Worm (Caenorhabditis elegans) whole organism, L4/young adult: ENCODE data around the gene K10G6.9.

ENCODE experiments used
- W03F9.2 ChIP-seq: fragments of 150-350 bp; optimal IDR thresholded peaks from 2 replicates; lab custom pipeline; 2014; ENCODE audit warnings: missing biosample characterization, missing genetic modification characterization
- dao-5 ChIP-seq: sonication (generic microtip); optimal IDR thresholded peaks from 2 replicates; lab custom pipeline; 2016; ENCODE audit warnings: missing genotype, missing genetic modification characterization, moderate library complexity, missing compliant biosample characterization
- him-1 ChIP-seq: sonication (generic microtip); optimal IDR thresholded peaks from 2 replicates; lab custom pipeline; 2016; ENCODE audit warnings: missing genotype, missing genetic modification reagents, missing genetic modification characterization, missing compliant biosample characterization

DNA sequence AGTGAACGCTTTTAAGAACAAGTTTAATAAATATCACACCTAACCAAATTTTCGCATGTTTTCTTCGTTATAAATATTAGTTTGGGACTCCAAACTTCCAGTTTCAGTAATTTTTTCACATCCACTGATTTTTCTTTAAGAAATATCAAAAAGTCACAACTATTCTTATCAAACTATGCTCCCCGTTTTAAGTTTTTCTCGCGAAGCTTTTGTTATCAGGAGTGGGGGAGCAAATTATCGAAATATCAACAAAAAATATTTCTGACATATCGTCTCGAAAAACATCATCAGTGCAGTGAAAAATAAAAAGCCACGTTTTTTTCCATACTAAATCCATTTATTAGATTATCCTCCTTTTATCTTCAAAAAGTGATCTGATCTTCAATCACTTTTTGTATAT is 20.0 kb downstream of the K10G6.9 start:
- no peak for TF ChIP-seq him-1
- no peak for TF ChIP-seq dao-5 (tag; lab: Kevin White, UChicago)
- TF ChIP-seq W03F9.2 (tag; lab: Kevin White, UChicago), result no peak
